Worm (Caenorhabditis elegans) whole organism, L2 larva: Measurements from ENCODE around the gene K02E7.1.

Experiments
- R02D3.7 ChIP-seq: fragments of 150-350 bp; optimal IDR thresholded peaks from 2 replicates; lab custom pipeline; 2014; ENCODE audit warnings: missing biosample characterization, missing genetic modification characterization
- aly-2 ChIP-seq: fragments of 150-350 bp; optimal IDR thresholded peaks from 2 replicates; lab custom pipeline; 2014; ENCODE audit warnings: missing biosample characterization, missing genetic modification characterization
- ama-1 ChIP-seq: fragments of 150-350 bp; optimal IDR thresholded peaks from 2 replicates; lab custom pipeline; 2018; ENCODE audit warnings: inconsistent platforms
- blmp-1 ChIP-seq: sonication (generic microtip); optimal IDR thresholded peaks from 2 replicates; lab custom pipeline; 2017; ENCODE audit warnings: missing genetic modification characterization, mild to moderate bottlenecking, missing compliant biosample characterization, antibody characterized with exemption, moderate library complexity; ENCODE audit not compliant: insufficient read depth
- ceh-16 ChIP-seq: fragments of 150-350 bp; optimal IDR thresholded peaks from 2 replicates; lab custom pipeline; 2014; ENCODE audit warnings: missing biosample characterization, missing genetic modification characterization
- crh-2 ChIP-seq: sonication (generic microtip); optimal IDR thresholded peaks from 2 replicates; lab custom pipeline; 2017; ENCODE audit warnings: missing biosample characterization, missing genetic modification characterization
- dmd-4 ChIP-seq: sonication (generic microtip); optimal IDR thresholded peaks from 2 replicates; lab custom pipeline; 2017; ENCODE audit warnings: missing biosample characterization, missing genetic modification characterization
- egl-27 ChIP-seq: sonication (generic microtip); optimal IDR thresholded peaks from 3 replicates; lab custom pipeline; 2017; ENCODE audit warnings: missing biosample characterization, missing genetic modification reagents, missing genetic modification characterization
- fos-1 ChIP-seq: fragments of 150-350 bp; optimal IDR thresholded peaks from 2 replicates; lab custom pipeline; 2014; ENCODE audit warnings: missing biosample characterization, missing genetic modification characterization
- gmeb-1 ChIP-seq: fragments of 150-350 bp; optimal IDR thresholded peaks from 2 replicates; lab custom pipeline; 2014; ENCODE audit warnings: missing biosample characterization, missing genetic modification characterization
- lin-11 ChIP-seq: fragments of 150-350 bp; sonication (generic microtip); optimal IDR thresholded peaks from 2 replicates; lab custom pipeline; 2014; ENCODE audit warnings: missing biosample characterization, missing genetic modification characterization, inconsistent platforms, mixed read lengths
- lin-13 ChIP-seq: fragments of 150-350 bp; optimal IDR thresholded peaks from 2 replicates; lab custom pipeline; 2014; ENCODE audit warnings: missing biosample characterization, missing genetic modification reagents, missing genetic modification characterization
- lin-39 ChIP-seq: fragments of 150-350 bp; optimal IDR thresholded peaks from 2 replicates; lab custom pipeline; 2014; ENCODE audit warnings: missing biosample characterization, missing genetic modification reagents, missing genetic modification characterization
- lsy-2 ChIP-seq, 2 experiments: fragments of 150-350 bp in 1 of 2; sonication (generic microtip) in 1 of 2; optimal IDR thresholded peaks; 2 replicates each; lab custom pipeline; 2014 to 2017; ENCODE audit warnings: missing biosample characterization in 2 of 2, missing genetic modification characterization in 2 of 2
- mab-5 ChIP-seq: fragments of 150-350 bp; optimal IDR thresholded peaks from 2 replicates; lab custom pipeline; 2014; ENCODE audit warnings: missing biosample characterization, missing genetic modification characterization
- mbf-1 ChIP-seq: sonication (generic microtip); optimal IDR thresholded peaks from 2 replicates; lab custom pipeline; 2017; ENCODE audit warnings: missing biosample characterization, missing genetic modification characterization
- mdl-1 ChIP-seq, 2 experiments: fragments of 150-350 bp in 1 of 2; sonication (generic microtip) in 1 of 2; optimal IDR thresholded peaks; 2 replicates each; lab custom pipeline; 2017; ENCODE audit warnings: missing biosample characterization in 2 of 2, missing genetic modification characterization in 2 of 2
- nhr-10 ChIP-seq: sonication (generic microtip); optimal IDR thresholded peaks from 2 replicates; lab custom pipeline; 2017; ENCODE audit warnings: missing biosample characterization, missing genetic modification characterization
- nhr-11 ChIP-seq: fragments of 150-350 bp; optimal IDR thresholded peaks from 2 replicates; lab custom pipeline; 2014; ENCODE audit warnings: missing biosample characterization, missing genetic modification characterization
- nhr-21 ChIP-seq: fragments of 150-350 bp; optimal IDR thresholded peaks from 2 replicates; lab custom pipeline; 2014; ENCODE audit warnings: missing biosample characterization, missing genetic modification characterization
- nhr-237 ChIP-seq: fragments of 150-350 bp; optimal IDR thresholded peaks from 2 replicates; lab custom pipeline; 2014; ENCODE audit warnings: missing biosample characterization, missing genetic modification characterization
- nhr-25 ChIP-seq: fragments of 150-350 bp; sonication (generic microtip); optimal IDR thresholded peaks from 3 replicates; lab custom pipeline; 2014; ENCODE audit warnings: missing biosample characterization, missing genetic modification characterization
- peb-1 ChIP-seq: fragments of 150-350 bp; optimal IDR thresholded peaks from 2 replicates; lab custom pipeline; 2014; ENCODE audit warnings: missing biosample characterization, missing genetic modification characterization
- sem-4 ChIP-seq: fragments of 150-350 bp; optimal IDR thresholded peaks from 2 replicates; lab custom pipeline; 2014; ENCODE audit warnings: missing biosample characterization, missing genetic modification reagents, missing genetic modification characterization
- skn-1 ChIP-seq: sonication (generic microtip); optimal IDR thresholded peaks from 2 replicates; lab custom pipeline; 2017; ENCODE audit warnings: missing biosample characterization, missing genetic modification characterization
- sma-3 ChIP-seq: sonication (generic microtip); optimal IDR thresholded peaks from 2 replicates; lab custom pipeline; 2016; ENCODE audit warnings: missing genetic modification reagents, missing genetic modification characterization, missing compliant biosample characterization
- sma-9 ChIP-seq, 2 experiments: fragments of 150-350 bp in 1 of 2; sonication (generic microtip) in 1 of 2; optimal IDR thresholded peaks; 2 replicates each; lab custom pipeline; 2014 to 2016; ENCODE audit warnings: missing genetic modification characterization in 2 of 2, mild to moderate bottlenecking in 1 of 2, missing biosample characterization in 1 of 2, missing compliant biosample characterization in 1 of 2, missing genetic modification reagents in 1 of 2, moderate library complexity in 1 of 2
- snpc-4 ChIP-seq: fragments of 150-350 bp; optimal IDR thresholded peaks from 2 replicates; lab custom pipeline; 2014; ENCODE audit warnings: missing biosample characterization, missing genetic modification characterization
- unc-39 ChIP-seq: fragments of 150-350 bp; optimal IDR thresholded peaks from 2 replicates; lab custom pipeline; 2014; ENCODE audit warnings: missing biosample characterization, missing genetic modification characterization
- unc-55 ChIP-seq: fragments of 150-350 bp; sonication (generic microtip); optimal IDR thresholded peaks from 3 replicates; lab custom pipeline; 2014; ENCODE audit warnings: missing biosample characterization, missing genetic modification reagents, missing genetic modification characterization
- zag-1 ChIP-seq: fragments of 150-350 bp; optimal IDR thresholded peaks from 2 replicates; lab custom pipeline; 2014; ENCODE audit warnings: missing biosample characterization, missing genetic modification characterization
- ztf-1 ChIP-seq: fragments of 200-800 bp; sonication (Bioruptor generic); conservative IDR thresholded peaks from 2 replicates; pipeline ENCODE4 v1.3.6; 2022; ENCODE audit warnings: missing genetic modification characterization, missing compliant biosample characterization

The K02E7.1 gene

DNA sequence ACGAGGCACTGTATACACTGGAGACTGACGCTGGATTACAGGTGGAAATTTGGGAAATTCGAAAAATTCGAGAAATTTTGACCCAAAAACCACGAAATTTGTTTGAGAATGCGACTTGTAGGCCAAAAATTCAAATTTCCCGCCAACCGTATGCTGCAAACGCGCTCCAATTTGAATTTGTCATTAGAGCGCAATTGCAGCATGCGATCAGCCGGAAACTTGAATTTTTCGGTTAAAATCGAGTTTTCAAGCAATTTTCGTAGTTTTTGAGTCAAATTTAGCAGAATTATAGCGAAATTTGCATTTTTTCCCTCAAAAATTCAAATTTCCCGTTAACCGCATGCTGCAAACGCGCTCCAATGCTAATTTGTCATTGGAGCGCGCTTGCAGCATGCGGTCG, 47.3 kb downstream of the K02E7.1 start:
- TF ChIP-seq skn-1 (tag; lab: Kevin White, UChicago): no peak
- TF ChIP-seq nhr-10 (tag; lab: Kevin White, UChicago): no peak
- TF ChIP-seq peb-1: no peak
- no peak for TF ChIP-seq crh-2 (tag; lab: Kevin White, UChicago)
- TF ChIP-seq blmp-1 (tag; lab: Kevin White, UChicago): no peak

ce11 chrII:1131367-1131766, 48.4 kb downstream of the K02E7.1 start:
- TF ChIP-seq sma-9 (GFP tag; optimal IDR thresholded peaks at IDR 0.05; lab: Kevin White, UChicago) (no peak), sma-9 (tag; optimal IDR thresholded peaks at IDR 0.05; lab: Kevin White, UChicago) (no peak), mdl-1 (tag; optimal IDR thresholded peaks at IDR 0.05; lab: Kevin White, UChicago) (no peak), lin-11 (tag; lab: Kevin White, UChicago) (no peak)
- TF ChIP-seq, all 48 proteins: peak for 0

ce11 chrII:1131821-1132220, 48.9 kb downstream of the K02E7.1 start:
- no peak for TF ChIP-seq sma-3 (GFP tag; lab: Kevin White, UChicago)
- no peak for TF ChIP-seq mbf-1
- TF ChIP-seq fos-1 (tag; lab: Kevin White, UChicago): no peak
- TF ChIP-seq gmeb-1 (tag; lab: Kevin White, UChicago): no peak
- TF ChIP-seq zag-1 (tag; lab: Kevin White, UChicago): no peak
- TF ChIP-seq sma-9 (GFP tag; optimal IDR thresholded peaks at IDR 0.05; lab: Kevin White, UChicago): no peak
- no peak for TF ChIP-seq sma-9 (tag; optimal IDR thresholded peaks at IDR 0.05; lab: Kevin White, UChicago)
- TF ChIP-seq R02D3.7 (tag; lab: Kevin White, UChicago): no peak
- TF ChIP-seq unc-39 (tag; lab: Kevin White, UChicago): no peak
- no peak for TF ChIP-seq lsy-2 (tag; optimal IDR thresholded peaks at IDR 0.05; lab: Kevin White, UChicago)
- TF ChIP-seq nhr-10 (tag; lab: Kevin White, UChicago): no peak
- TF ChIP-seq ceh-16 (tag; lab: Kevin White, UChicago): no peak
- no peak for TF ChIP-seq dmd-4 (tag; lab: Kevin White, UChicago)
- TF ChIP-seq egl-27: no peak
- no peak for TF ChIP-seq unc-55 (GFP tag; lab: Kevin White, UChicago)
- TF ChIP-seq, all 48 proteins: peak for 0

- TF ChIP-seq mab-5 (tag; lab: Kevin White, UChicago) (no peak), ama-1 (lab: Kevin White, UChicago) (no peak), unc-39 (tag; lab: Kevin White, UChicago) (no peak), lin-11 (tag; lab: Kevin White, UChicago) (no peak), lin-39 (tag; lab: Kevin White, UChicago) (no peak), snpc-4 (tag; lab: Kevin White, UChicago) (no peak), ceh-16 (tag; lab: Kevin White, UChicago) (no peak), aly-2 (tag; lab: Kevin White, UChicago) (no peak), lsy-2 (tag; optimal IDR thresholded peaks at IDR 0.05; lab: Kevin White, UChicago) (no peak), mbf-1 (no peak), ztf-1 (GFP tag; lab: Robert Waterston, UW) (no peak), peb-1 (no peak), sem-4 (tag; lab: Kevin White, UChicago) (no peak), nhr-21 (no peak), crh-2 (tag; lab: Kevin White, UChicago) (no peak), gmeb-1 (tag; lab: Kevin White, UChicago) (no peak), unc-55 (GFP tag; lab: Kevin White, UChicago) (no peak), nhr-237 (tag; lab: Kevin White, UChicago) (no peak), skn-1 (tag; lab: Kevin White, UChicago) (no peak), nhr-11 (tag; lab: Kevin White, UChicago) (no peak)
Observed at ce11 chrII:1132750-1133149, 49.8 kb downstream of the K02E7.1 start.

- no peak for TF ChIP-seq fos-1 (tag; lab: Kevin White, UChicago)
- no peak for TF ChIP-seq nhr-25 (tag; lab: Kevin White, UChicago)
- no peak for TF ChIP-seq crh-2 (tag; lab: Kevin White, UChicago)
- TF ChIP-seq lin-13 (GFP tag; lab: Kevin White, UChicago): no peak
Observed at ce11 chrII:1133295-1133694, 50.3 kb downstream of the K02E7.1 start.
